Worm (Caenorhabditis elegans): ENCODE measurements around the gene T26E4.9.
"Not testable (repeated sequence)": the region's sequence is repeated elsewhere in the genome, so short reads cannot be mapped to it uniquely, and the experiment has no call there.

Gene T26E4.9

DNA sequence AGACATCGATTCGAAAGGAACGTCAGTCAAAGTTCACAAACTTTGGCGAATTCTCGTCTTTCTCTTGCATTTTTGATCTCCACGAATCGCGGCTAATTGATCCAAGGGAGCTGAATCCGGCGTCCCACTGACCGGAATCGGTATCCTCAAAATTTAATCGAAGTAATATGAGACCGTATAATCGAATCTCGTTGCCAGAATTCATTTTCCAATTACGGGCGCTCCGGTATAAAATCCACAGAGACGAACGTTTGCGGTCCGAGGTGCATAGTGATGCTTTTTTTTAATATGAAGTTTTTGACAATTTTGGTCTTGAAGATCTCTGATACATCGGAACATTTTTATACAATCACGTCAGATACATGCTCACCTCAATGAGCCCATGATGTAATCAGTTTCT lies 44.9 kb downstream of the T26E4.9 start:
- TF ChIP-seq cog-1 (tag; optimal IDR thresholded peaks at IDR 0.05) (no peak), tab-1 (GFP tag; IDR thresholded peaks at IDR 0.05) (no peak)

- not testable (repeated sequence) for TF ChIP-seq flt-1 (GFP tag; IDR thresholded peaks at IDR 0.05); tab-1 (GFP tag; IDR thresholded peaks at IDR 0.05); ref-1 (GFP tag; conservative IDR thresholded peaks at IDR 0.05)
Observed at ce11 chrV:15754731-15755130, 47.8 kb downstream of the T26E4.9 start, which contains the start of gene str-8. Gene str-8 (plus strand): TSS chrV:15755031.

- not testable (repeated sequence) for TF ChIP-seq tab-1 (GFP tag; IDR thresholded peaks at IDR 0.05); med-1 (GFP tag; optimal IDR thresholded peaks at IDR 0.05; ENCODE audit: insufficient read depth); flt-1 (GFP tag; IDR thresholded peaks at IDR 0.05)
Observed at ce11 chrV:15752941-15753340, 49.6 kb downstream of the T26E4.9 start, which contains the start of gene str-5. Gene str-5 (plus strand): TSS chrV:15753241.

ce11 chrV:15752049-15752448 lies 50.5 kb downstream of the T26E4.9 start, which contains the start of gene str-43:
Gene str-43 (minus strand): TSS chrV:15752149.
- TF ChIP-seq tab-1 (GFP tag; IDR thresholded peaks at IDR 0.05) = no peak

DNA sequence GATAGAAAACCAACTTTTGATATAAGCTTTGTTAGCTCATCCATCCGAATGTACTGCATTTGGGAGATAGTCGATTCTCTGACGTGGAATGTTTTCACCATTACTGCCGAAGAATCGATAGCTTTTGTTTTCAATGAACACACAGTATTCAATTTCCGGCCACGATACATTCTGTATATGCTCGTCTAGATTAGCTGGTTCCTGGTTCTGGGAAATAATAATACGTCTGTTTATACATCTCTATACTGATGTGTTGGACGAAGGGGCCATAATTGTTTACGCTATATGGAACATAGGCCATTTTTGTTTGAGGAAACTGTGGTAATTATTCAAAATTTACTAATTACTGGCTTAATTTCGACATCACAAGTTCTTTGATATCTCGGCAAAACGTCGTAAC lies 52.4 kb downstream of the T26E4.9 start, which contains the start of gene str-6:
Gene str-6 (minus strand): TSS at position 101 of the 400 bp plus-strand sequence.
- no peak for TF ChIP-seq med-1 (GFP tag; optimal IDR thresholded peaks at IDR 0.05; ENCODE audit: insufficient read depth)

Measured in whole organism, midembryonic.